Worm (Caenorhabditis elegans): ENCODE measurements around the gene srx-41.

The srx-41 gene

ce11 chrV:3670499-3670898, 33.5 kb upstream of the srx-41 start, which contains the start of gene Y39H10B.3:
TSS of gene Y39H10B.3 (plus strand) at chrV:3670799.
- no peak for TF ChIP-seq nhr-237 (tag; optimal IDR thresholded peaks at IDR 0.05)

ce11 chrV:3668464-3668863, 31.5 kb upstream of the srx-41 start, which contains the start of gene Y39H10B.2:
TSS of gene Y39H10B.2 (plus strand) at chrV:3668764.
- TF ChIP-seq hlh-17 (GFP tag; optimal IDR thresholded peaks at IDR 0.05; ENCODE audit: borderline replicate concordance) (no peak), xbp-1 (tag; optimal IDR thresholded peaks at IDR 0.05) (no peak), ceh-63 (GFP tag; optimal IDR thresholded peaks at IDR 0.05) (no peak), vab-15 (tag; optimal IDR thresholded peaks at IDR 0.05) (no peak), mef-2 (tag; optimal IDR thresholded peaks at IDR 0.05) (no peak), nhr-19 (GFP tag; conservative IDR thresholded peaks at IDR 0.05) (no peak), tbx-2 (tag; optimal IDR thresholded peaks at IDR 0.05) (no peak), skn-1 (tag; optimal IDR thresholded peaks at IDR 0.05) (no peak), pag-3 (tag; optimal IDR thresholded peaks at IDR 0.05; ENCODE audit: borderline replicate concordance, insufficient read depth) (no peak), fos-1 (tag; optimal IDR thresholded peaks at IDR 0.05) (no peak), ama-1 (optimal IDR thresholded peaks at IDR 0.05) (no peak), ceh-90 (tag; optimal IDR thresholded peaks at IDR 0.05) (no peak), grh-1 (GFP tag; IDR thresholded peaks at IDR 0.05) (no peak)

- TF ChIP-seq mab-9 (GFP tag; IDR thresholded peaks at IDR 0.05) (no peak), ets-5 (GFP tag; IDR thresholded peaks at IDR 0.05) (no peak), snpc-4 (tag; optimal IDR thresholded peaks at IDR 0.05) (no peak), ceh-63 (GFP tag; optimal IDR thresholded peaks at IDR 0.05) (no peak), ceh-88 (GFP tag; IDR thresholded peaks at IDR 0.05) (no peak), lir-3 (tag; optimal IDR thresholded peaks at IDR 0.05; ENCODE audit: poor library complexity) (no peak), xbp-1 (tag; optimal IDR thresholded peaks at IDR 0.05) (no peak), unc-62 (GFP tag; optimal IDR thresholded peaks at IDR 0.05) (no peak), nhr-19 (GFP tag; conservative IDR thresholded peaks at IDR 0.05) (no peak), nhr-71 (tag; optimal IDR thresholded peaks at IDR 0.05) (no peak)
Observed at ce11 chrV:3666887-3667286, 29.9 kb upstream of the srx-41 start, which contains the start of gene str-113. TSS of gene str-113 (minus strand) at chrV:3666987.

- TF ChIP-seq swsn-7 (tag; optimal IDR thresholded peaks at IDR 0.05) (no peak), nhr-76 (tag; optimal IDR thresholded peaks at IDR 0.05) (no peak), efl-1 (optimal IDR thresholded peaks at IDR 0.05) (no peak), efl-1 (GFP tag; optimal IDR thresholded peaks at IDR 0.05 in 1 of 2) (no peak), vab-15 (tag; optimal IDR thresholded peaks at IDR 0.05) (no peak), lin-39 (tag; optimal IDR thresholded peaks at IDR 0.05) (no peak), dpl-1 (GFP tag; optimal IDR thresholded peaks at IDR 0.05) (no peak), mef-2 (tag; optimal IDR thresholded peaks at IDR 0.05) (no peak), aha-1 (tag; optimal IDR thresholded peaks at IDR 0.05) (no peak), nhr-90 (tag; optimal IDR thresholded peaks at IDR 0.05; ENCODE audit: poor library complexity) (no peak)
Observed at ce11 chrV:3659472-3659871, 22.5 kb upstream of the srx-41 start, which contains the start of gene acr-23. TSS of gene acr-23 (minus strand) at chrV:3659572.

ce11 chrV:3649473-3649872, 12.5 kb upstream of the srx-41 start, which contains the start of gene str-114:
TSS of gene str-114 (plus strand) at chrV:3649773.
- TF ChIP-seq isw-1 (GFP tag; IDR thresholded peaks at IDR 0.05) = no peak

ce11 chrV:3647862-3648261, 10.9 kb upstream of the srx-41 start, which contains the start of gene F59B1.10:
TSS of gene F59B1.10 (minus strand) at chrV:3647962.
- no peak for TF ChIP-seq mef-2 (tag; optimal IDR thresholded peaks at IDR 0.05)
- no peak for TF ChIP-seq Y116A8C.19 (tag; optimal IDR thresholded peaks at IDR 0.05; ENCODE audit: borderline replicate concordance)
- TF ChIP-seq nhr-71 (tag; optimal IDR thresholded peaks at IDR 0.05) = no peak
- TF ChIP-seq jun-1 (tag; optimal IDR thresholded peaks at IDR 0.05) = no peak
- TF ChIP-seq elt-3 (tag; optimal IDR thresholded peaks at IDR 0.05) = no peak
- no peak for TF ChIP-seq snu-23 (GFP tag; optimal IDR thresholded peaks at IDR 0.05)
- TF ChIP-seq unc-30 (tag; optimal IDR thresholded peaks at IDR 0.05) = no peak
- TF ChIP-seq skn-1 (tag; optimal IDR thresholded peaks at IDR 0.05) = no peak
- TF ChIP-seq ztf-4 (tag; optimal IDR thresholded peaks at IDR 0.05) = no peak
- TF ChIP-seq tbx-2 (tag; optimal IDR thresholded peaks at IDR 0.05) = no peak
- no peak for TF ChIP-seq nhr-12 (tag; optimal IDR thresholded peaks at IDR 0.05)
- TF ChIP-seq alr-1 (tag; optimal IDR thresholded peaks at IDR 0.05; ENCODE audit: borderline replicate concordance) = no peak
- TF ChIP-seq hlh-17 (GFP tag; optimal IDR thresholded peaks at IDR 0.05; ENCODE audit: borderline replicate concordance) = no peak
- no peak for TF ChIP-seq mdl-1 (tag; optimal IDR thresholded peaks at IDR 0.05)
- no peak for TF ChIP-seq rnt-1 (tag; optimal IDR thresholded peaks at IDR 0.05)
- no peak for TF ChIP-seq grh-1 (GFP tag; IDR thresholded peaks at IDR 0.05)
- TF ChIP-seq nhr-47 (tag; optimal IDR thresholded peaks at IDR 0.05) = no peak
- no peak for TF ChIP-seq aly-2 (tag; optimal IDR thresholded peaks at IDR 0.05)
- no peak for TF ChIP-seq ets-5 (GFP tag; IDR thresholded peaks at IDR 0.05)
- TF ChIP-seq lin-14 (GFP tag; optimal IDR thresholded peaks at IDR 0.05) = no peak
